Worm (Caenorhabditis elegans) whole organism, L1 larva: ENCODE data around the gene best-19.

Experiments used
- C04F5.9 ChIP-seq: sonication (generic microtip); optimal IDR thresholded peaks from 2 replicates; lab custom pipeline; 2016; ENCODE audit warnings: missing genetic modification characterization, missing compliant biosample characterization
- C34B4.2 ChIP-seq: sonication (generic microtip); optimal IDR thresholded peaks from 2 replicates; lab custom pipeline; 2017; ENCODE audit warnings: mild to moderate bottlenecking, missing genetic modification characterization, missing compliant biosample characterization
- Y116A8C.19 ChIP-seq: sonication (generic microtip); optimal IDR thresholded peaks from 2 replicates; lab custom pipeline; 2016; ENCODE audit warnings: missing compliant biosample characterization, missing genetic modification characterization, borderline replicate concordance
- aha-1 ChIP-seq: fragments of 150-350 bp; optimal IDR thresholded peaks from 2 replicates; lab custom pipeline; 2014; ENCODE audit warnings: missing biosample characterization, missing genetic modification characterization
- aly-2 ChIP-seq: fragments of 150-350 bp; optimal IDR thresholded peaks from 2 replicates; lab custom pipeline; 2014; ENCODE audit warnings: missing biosample characterization, missing genetic modification characterization
- ceh-63 ChIP-seq: fragments of 200-800 bp; sonication (Bioruptor generic); optimal IDR thresholded peaks from 2 replicates; lab custom pipeline; 2018; ENCODE audit warnings: mild to moderate bottlenecking, missing genetic modification characterization, missing compliant biosample characterization
- ceh-8 ChIP-seq: fragments of 200-800 bp; sonication (Bioruptor generic); optimal IDR thresholded peaks from 2 replicates; lab custom pipeline; 2018; ENCODE audit warnings: mild to moderate bottlenecking, missing genetic modification characterization, moderate library complexity, missing compliant biosample characterization
- ceh-88 ChIP-seq: fragments of 200-800 bp; sonication (Bioruptor generic); IDR thresholded peaks from 2 replicates; pipeline ENCODE4 v1.3.6; 2022; ENCODE audit warnings: missing genetic modification characterization, missing compliant biosample characterization
- dpl-1 ChIP-seq, 3 experiments: fragments of 150-350 bp in 2 of 3; sonication (generic microtip) in 1 of 3; optimal IDR thresholded peaks; 2 replicates each; lab custom pipeline; 2014 to 2017; ENCODE audit warnings: missing biosample characterization in 3 of 3, missing genetic modification characterization in 3 of 3, missing genetic modification reagents in 3 of 3
- dsc-1 ChIP-seq: sonication (generic microtip); optimal IDR thresholded peaks from 2 replicates; lab custom pipeline; 2016; ENCODE audit warnings: mild to moderate bottlenecking, missing genetic modification characterization, missing compliant biosample characterization
- efl-1 ChIP-seq, 4 experiments: fragments of 150-350 bp; optimal IDR thresholded peaks in 3 of 4; peaks in 1 of 4; 1 replicate in 1 of 4; 2 replicates in 3 of 4; lab custom pipeline; 2014; ENCODE audit warnings: missing biosample characterization in 2 of 4, missing genetic modification characterization in 2 of 4, missing genetic modification reagents in 2 of 4
- efl-3 ChIP-seq: fragments of 200-800 bp; sonication (Bioruptor generic); optimal IDR thresholded peaks from 2 replicates; lab custom pipeline; 2018; ENCODE audit warnings: mild to moderate bottlenecking, missing genetic modification characterization, missing compliant biosample characterization
- elt-2 ChIP-seq: sonication (generic microtip); optimal IDR thresholded peaks from 2 replicates; lab custom pipeline; 2016; ENCODE audit warnings: missing genetic modification characterization, mild to moderate bottlenecking, inconsistent platforms, missing compliant biosample characterization, missing genetic modification reagents
- elt-3 ChIP-seq, 6 experiments: fragments of 150-350 bp in 1 of 6; sonication (generic microtip); optimal IDR thresholded peaks; 2 replicates each; lab custom pipeline; 2017 to 2018; ENCODE audit warnings: missing biosample characterization in 6 of 6, missing genetic modification characterization in 6 of 6, inconsistent platforms in 1 of 6
- fkh-10 ChIP-seq: sonication (generic microtip); optimal IDR thresholded peaks from 2 replicates; lab custom pipeline; 2017; ENCODE audit warnings: missing biosample characterization, missing genetic modification reagents, missing genetic modification characterization
- fkh-8 ChIP-seq: sonication (generic microtip); optimal IDR thresholded peaks from 2 replicates; lab custom pipeline; 2016; ENCODE audit warnings: mild to moderate bottlenecking, missing genetic modification characterization, missing compliant biosample characterization
- fos-1 ChIP-seq: fragments of 150-350 bp; optimal IDR thresholded peaks from 2 replicates; lab custom pipeline; 2014; ENCODE audit warnings: missing biosample characterization, missing genetic modification characterization
- grh-1 ChIP-seq: fragments of 200-800 bp; sonication (Bioruptor generic); IDR thresholded peaks from 2 replicates; pipeline ENCODE4 v1.3.6; 2022; ENCODE audit warnings: missing genetic modification reagents, missing genetic modification characterization, missing compliant biosample characterization
- hlh-17 ChIP-seq: fragments of 200-800 bp; sonication (Bioruptor generic); optimal IDR thresholded peaks from 2 replicates; lab custom pipeline; 2018; ENCODE audit warnings: missing genetic modification characterization, mild to moderate bottlenecking, missing compliant biosample characterization, moderate library complexity, borderline replicate concordance
- hpl-2 ChIP-seq: fragments of 150-350 bp; optimal IDR thresholded peaks from 2 replicates; lab custom pipeline; 2014; ENCODE audit warnings: missing biosample characterization, missing genetic modification reagents, missing genetic modification characterization
- irx-1 ChIP-seq: sonication (generic microtip); optimal IDR thresholded peaks from 2 replicates; lab custom pipeline; 2016; ENCODE audit warnings: missing genetic modification characterization, missing compliant biosample characterization
- isw-1 ChIP-seq: fragments of 200-800 bp; sonication (Bioruptor generic); IDR thresholded peaks from 2 replicates; pipeline ENCODE4 v1.3.6; 2022; ENCODE audit warnings: missing genetic modification characterization, missing compliant biosample characterization
- jun-1 ChIP-seq: fragments of 150-350 bp; optimal IDR thresholded peaks from 2 replicates; lab custom pipeline; 2014; ENCODE audit warnings: missing biosample characterization, missing genetic modification reagents, missing genetic modification characterization
- lin-13 ChIP-seq: fragments of 150-350 bp; optimal IDR thresholded peaks from 2 replicates; lab custom pipeline; 2014; ENCODE audit warnings: missing biosample characterization, missing genetic modification reagents, missing genetic modification characterization
- lin-14 ChIP-seq: fragments of 200-800 bp; sonication (Bioruptor generic); optimal IDR thresholded peaks from 2 replicates; lab custom pipeline; 2018; ENCODE audit warnings: mild to moderate bottlenecking, missing genetic modification characterization, moderate library complexity, missing compliant biosample characterization
- lin-15B ChIP-seq: fragments of 150-350 bp; sonication (generic microtip); optimal IDR thresholded peaks from 3 replicates; lab custom pipeline; 2014; ENCODE audit warnings: missing biosample characterization, missing genetic modification characterization
- lin-35 ChIP-seq, 2 experiments: fragments of 150-350 bp; optimal IDR thresholded peaks; 2 replicates each; lab custom pipeline; 2014; ENCODE audit warnings: missing biosample characterization in 2 of 2, missing genetic modification characterization in 2 of 2, missing genetic modification reagents in 2 of 2
- lin-39 ChIP-seq: fragments of 150-350 bp; optimal IDR thresholded peaks from 2 replicates; lab custom pipeline; 2014; ENCODE audit warnings: missing biosample characterization, missing genetic modification reagents, missing genetic modification characterization
- lir-3 ChIP-seq: sonication (generic microtip); optimal IDR thresholded peaks from 2 replicates; lab custom pipeline; 2016; ENCODE audit warnings: mild to moderate bottlenecking, missing genetic modification characterization, moderate library complexity, missing compliant biosample characterization; ENCODE audit not compliant: poor library complexity
- lsy-2 ChIP-seq, 2 experiments: fragments of 150-350 bp; optimal IDR thresholded peaks; 2 replicates each; lab custom pipeline; 2014; ENCODE audit warnings: missing biosample characterization in 2 of 2, missing genetic modification characterization in 2 of 2
- mab-9 ChIP-seq: fragments of 200-800 bp; sonication (Bioruptor generic); IDR thresholded peaks from 2 replicates; pipeline ENCODE4 v1.3.6; 2022; ENCODE audit warnings: missing genetic modification reagents, missing genetic modification characterization, missing compliant biosample characterization
- mdl-1 ChIP-seq, 2 experiments: fragments of 150-350 bp; optimal IDR thresholded peaks; 2 replicates each; lab custom pipeline; 2014 to 2017; ENCODE audit warnings: missing biosample characterization in 2 of 2, missing genetic modification characterization in 2 of 2, inconsistent platforms in 1 of 2
- mep-1 ChIP-seq: fragments of 150-350 bp; optimal IDR thresholded peaks from 2 replicates; lab custom pipeline; 2014; ENCODE audit warnings: missing biosample characterization, missing genetic modification characterization
- nhr-11 ChIP-seq: fragments of 150-350 bp; optimal IDR thresholded peaks from 2 replicates; lab custom pipeline; 2014; ENCODE audit warnings: missing biosample characterization, missing genetic modification characterization
- nhr-19 ChIP-seq: fragments of 200-800 bp; sonication (Bioruptor generic); conservative IDR thresholded peaks from 2 replicates; pipeline ENCODE4 v1.3.6; 2022; ENCODE audit warnings: missing genetic modification characterization, missing compliant biosample characterization
- nhr-20 ChIP-seq: sonication (generic microtip); optimal IDR thresholded peaks from 2 replicates; lab custom pipeline; 2016; ENCODE audit warnings: mild to moderate bottlenecking, missing genetic modification characterization, missing compliant biosample characterization
- nhr-237 ChIP-seq: fragments of 150-350 bp; optimal IDR thresholded peaks from 2 replicates; lab custom pipeline; 2014; ENCODE audit warnings: missing biosample characterization, missing genetic modification characterization
- nhr-28 ChIP-seq: fragments of 150-350 bp; optimal IDR thresholded peaks from 2 replicates; lab custom pipeline; 2014; ENCODE audit warnings: missing biosample characterization, missing genetic modification characterization
- nhr-71 ChIP-seq: sonication (generic microtip); optimal IDR thresholded peaks from 2 replicates; lab custom pipeline; 2016; ENCODE audit warnings: mild to moderate bottlenecking, missing genetic modification characterization, moderate library complexity, missing compliant biosample characterization
- nhr-84 ChIP-seq: sonication (generic microtip); optimal IDR thresholded peaks from 2 replicates; lab custom pipeline; 2017; ENCODE audit warnings: missing biosample characterization, missing genetic modification characterization
- pag-3 ChIP-seq: sonication (generic microtip); optimal IDR thresholded peaks from 2 replicates; lab custom pipeline; 2017; ENCODE audit warnings: missing genetic modification characterization, mild to moderate bottlenecking, missing compliant biosample characterization, antibody characterized with exemption, borderline replicate concordance; ENCODE audit not compliant: insufficient read depth
- pax-3 ChIP-seq: fragments of 200-800 bp; sonication (Bioruptor generic); optimal IDR thresholded peaks from 2 replicates; lab custom pipeline; 2018; ENCODE audit warnings: mild to moderate bottlenecking, missing genetic modification characterization, moderate library complexity, missing compliant biosample characterization
- pqm-1 ChIP-seq: sonication (generic microtip); optimal IDR thresholded peaks from 3 replicates; lab custom pipeline; 2017; ENCODE audit warnings: missing biosample characterization, missing genetic modification characterization
- skn-1 ChIP-seq: fragments of 150-350 bp; optimal IDR thresholded peaks from 2 replicates; lab custom pipeline; 2014; ENCODE audit warnings: missing biosample characterization, missing genetic modification characterization
- snu-23 ChIP-seq: sonication (generic microtip); optimal IDR thresholded peaks from 2 replicates; lab custom pipeline; 2016; ENCODE audit warnings: missing genetic modification characterization, missing compliant biosample characterization
- sox-4 ChIP-seq: sonication (generic microtip); optimal IDR thresholded peaks from 2 replicates; lab custom pipeline; 2016; ENCODE audit warnings: missing genetic modification characterization, missing compliant biosample characterization
- tbx-2 ChIP-seq: sonication (generic microtip); optimal IDR thresholded peaks from 2 replicates; lab custom pipeline; 2016; ENCODE audit warnings: missing genetic modification characterization, missing compliant biosample characterization
- unc-30 ChIP-seq: sonication (generic microtip); optimal IDR thresholded peaks from 2 replicates; lab custom pipeline; 2017; ENCODE audit warnings: missing biosample characterization, missing genetic modification characterization
- unc-86 ChIP-seq: sonication (generic microtip); optimal IDR thresholded peaks from 2 replicates; lab custom pipeline; 2016; ENCODE audit warnings: missing genetic modification characterization, missing compliant biosample characterization
- unc-98 ChIP-seq: fragments of 200-800 bp; sonication (Bioruptor generic); IDR thresholded peaks from 2 replicates; pipeline ENCODE4 v1.3.6; 2022; ENCODE audit warnings: missing genetic modification characterization, missing compliant biosample characterization
- xbp-1 ChIP-seq: sonication (generic microtip); optimal IDR thresholded peaks from 2 replicates; lab custom pipeline; 2016; ENCODE audit warnings: missing genetic modification characterization, missing compliant biosample characterization
- ztf-11 ChIP-seq, 2 experiments: sonication (generic microtip); optimal IDR thresholded peaks; 2 replicates each; lab custom pipeline; 2016 to 2017; ENCODE audit warnings: missing genetic modification characterization in 2 of 2, missing biosample characterization in 1 of 2, missing compliant biosample characterization in 1 of 2

best-19 gene

DNA sequence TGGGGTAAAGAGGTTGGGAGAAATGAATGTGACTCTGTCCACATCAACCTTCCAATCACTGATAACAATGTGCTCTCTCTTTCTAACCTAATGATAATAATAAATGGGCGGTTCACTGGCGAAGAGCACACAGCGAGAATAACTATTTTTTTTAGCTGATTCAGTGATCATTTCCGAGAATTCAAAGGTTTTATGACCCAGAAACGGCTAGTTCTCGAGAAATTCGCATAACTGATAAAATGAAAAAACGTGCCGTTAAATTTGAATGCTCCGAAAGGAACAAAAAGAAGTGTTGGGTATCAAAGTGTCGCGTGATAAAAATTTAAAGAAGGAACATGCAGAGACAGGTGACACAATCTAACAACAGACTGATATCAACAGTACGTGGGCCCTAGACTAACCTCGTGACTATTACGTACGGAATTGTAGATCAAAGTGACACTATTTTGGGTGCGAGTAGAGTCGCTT is 12.3 kb downstream of the best-19 start:
- TF ChIP-seq nhr-71 (peak; percentile 70), ceh-88 (GFP tag; lab: Robert Waterston, UW) (no peak), fkh-10 (GFP tag; lab: Kevin White, UChicago) (no peak), lin-15B (no peak), efl-3 (no peak), snu-23 (GFP tag; lab: Kevin White, UChicago) (peak; percentile 34), nhr-11 (tag; lab: Kevin White, UChicago) (no peak), lin-13 (GFP tag; lab: Kevin White, UChicago) (peak; percentile 1), pag-3 (tag; lab: Kevin White, UChicago) (no peak), C34B4.2 (tag; lab: Kevin White, UChicago) (no peak), pqm-1 (tag; lab: Kevin White, UChicago) (no peak), lir-3 (tag; lab: Kevin White, UChicago) (no peak), hlh-17 (no peak), aha-1 (tag; lab: Kevin White, UChicago) (no peak), isw-1 (no peak), grh-1 (GFP tag; lab: Robert Waterston, UW) (no peak), tbx-2 (peak; percentile 28), mab-9 (GFP tag; lab: Robert Waterston, UW) (no peak), elt-2 (peak; percentile 81), elt-3 (tag; optimal IDR thresholded peaks at IDR 0.05; lab: Kevin White, UChicago) (peak in 2 of 6 experiments; percentile 37 to 45), fos-1 (no peak), sox-4 (tag; lab: Kevin White, UChicago) (no peak), hpl-2 (GFP tag; lab: Kevin White, UChicago) (no peak), C04F5.9 (tag; lab: Kevin White, UChicago) (no peak), mep-1 (tag; lab: Kevin White, UChicago) (no peak), lsy-2 (tag; optimal IDR thresholded peaks at IDR 0.05; lab: Kevin White, UChicago) (no peak), irx-1 (tag; lab: Kevin White, UChicago) (no peak), skn-1 (tag; lab: Kevin White, UChicago) (no peak), lin-35 (GFP tag; optimal IDR thresholded peaks at IDR 0.05; lab: Kevin White, UChicago) (peak in 1 of 2 experiments; percentile 76), mdl-1 (tag; optimal IDR thresholded peaks at IDR 0.05; lab: Kevin White, UChicago) (peak in 1 of 2 experiments; percentile 54), pax-3 (peak; percentile 18), unc-98 (GFP tag; lab: Robert Waterston, UW) (no peak), nhr-19 (GFP tag; lab: Robert Waterston, UW) (peak; percentile 46; the same call in 1 of the 2 replicates), nhr-84 (tag; lab: Kevin White, UChicago) (no peak), Y116A8C.19 (no peak), lin-14 (GFP tag; lab: Kevin White, UChicago) (peak; percentile 46), unc-30 (tag; lab: Kevin White, UChicago) (no peak), fkh-8 (tag; lab: Kevin White, UChicago) (no peak), nhr-28 (tag; lab: Kevin White, UChicago) (no peak), efl-1 (optimal IDR thresholded peaks at IDR 0.05; lab: Kevin White, UChicago) (no peak), efl-1 (GFP tag; optimal IDR thresholded peaks at IDR 0.05 in 1 of 2; lab: Kevin White, UChicago) (peak in 1 of 2 experiments; percentile 70), dsc-1 (tag; lab: Kevin White, UChicago) (no peak), xbp-1 (tag; lab: Kevin White, UChicago) (no peak), ztf-11 (tag; optimal IDR thresholded peaks at IDR 0.05; lab: Kevin White, UChicago) (no peak), jun-1 (tag; lab: Kevin White, UChicago) (peak; percentile 20), nhr-20 (tag; lab: Kevin White, UChicago) (peak; percentile 70), aly-2 (tag; lab: Kevin White, UChicago) (no peak), unc-86 (tag; lab: Kevin White, UChicago) (no peak), ceh-8 (no peak), ceh-63 (GFP tag; lab: Kevin White, UChicago) (no peak), dpl-1 (GFP tag; optimal IDR thresholded peaks at IDR 0.05; lab: Kevin White, UChicago) (peak in 1 of 3 experiments; percentile 49), nhr-237 (tag; lab: Kevin White, UChicago) (no peak), lin-39 (tag; lab: Kevin White, UChicago) (no peak)
